Worm (Caenorhabditis elegans): ENCODE results near the gene R12C12.6.
A peak's percentile ranks its signal among the peaks of the same experiment; 100 is the strongest.

DNA sequence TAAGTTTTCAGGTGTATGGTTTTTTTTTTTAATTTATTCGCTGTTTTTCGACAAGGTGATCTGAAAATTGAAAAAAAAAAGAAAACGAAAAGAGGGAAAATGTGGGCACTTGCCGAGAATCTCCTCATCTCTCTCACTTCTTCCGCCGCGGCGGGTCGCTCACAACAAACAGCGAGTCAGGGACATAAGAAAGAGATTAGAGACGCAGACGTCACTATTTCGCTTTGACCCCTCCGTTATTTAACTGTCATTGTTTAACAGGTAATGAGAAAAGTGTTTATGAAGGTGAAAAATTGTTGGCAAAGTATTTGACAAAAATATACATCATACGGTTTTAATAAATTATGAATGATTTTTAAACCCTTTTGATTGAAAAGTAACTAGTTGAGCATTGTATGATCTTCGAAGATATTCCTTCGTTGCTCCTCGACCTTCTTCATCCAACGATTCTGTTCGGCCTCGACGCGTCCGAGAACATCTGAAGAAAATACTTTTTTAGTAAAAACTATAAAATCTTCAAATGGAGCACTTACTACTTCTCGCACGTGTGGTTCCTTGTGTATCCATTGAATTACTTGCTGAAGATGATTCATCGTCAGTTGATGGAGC is 1.5 kb downstream of the R12C12.6 start:
- TF ChIP-seq nhr-11 (tag; optimal IDR thresholded peaks at IDR 0.05) (no peak), lsy-2 (tag; optimal IDR thresholded peaks at IDR 0.05) (peak in 1 of 2 experiments; percentile 26), ztf-11 (tag; optimal IDR thresholded peaks at IDR 0.05) (no peak), elt-3 (tag; optimal IDR thresholded peaks at IDR 0.05) (no peak), skn-1 (tag; optimal IDR thresholded peaks at IDR 0.05) (no peak), peb-1 (tag; optimal IDR thresholded peaks at IDR 0.05) (no peak), lin-11 (tag; optimal IDR thresholded peaks at IDR 0.05) (no peak), snpc-4 (tag; optimal IDR thresholded peaks at IDR 0.05) (no peak), aly-2 (tag; optimal IDR thresholded peaks at IDR 0.05) (no peak), alr-1 (tag; optimal IDR thresholded peaks at IDR 0.05) (no peak), nhr-12 (tag; optimal IDR thresholded peaks at IDR 0.05) (no peak), unc-62 (GFP tag; optimal IDR thresholded peaks at IDR 0.05) (no peak), zag-1 (tag; optimal IDR thresholded peaks at IDR 0.05) (no peak)
